Fruit fly (Drosophila melanogaster) Kc167 (cell line): ENCODE data around the gene CG5087.

Experiments
- Myc ChIP-seq: fragments of >200 bp; optimal IDR thresholded peaks from 2 replicates; lab custom pipeline; 2017; ENCODE audit warnings: missing external identifiers
- h ChIP-seq: fragments of >200 bp; optimal IDR thresholded peaks from 3 replicates; lab custom pipeline; 2018; ENCODE audit warnings: missing external identifiers
- insv ChIP-seq: fragments of >200 bp; optimal IDR thresholded peaks from 3 replicates; lab custom pipeline; 2018; ENCODE audit warnings: missing external identifiers
- ttk ChIP-seq: sonication (Bioruptor generic); optimal IDR thresholded peaks from 2 replicates; lab custom pipeline; 2017; ENCODE audit warnings: missing external identifiers

DNA sequence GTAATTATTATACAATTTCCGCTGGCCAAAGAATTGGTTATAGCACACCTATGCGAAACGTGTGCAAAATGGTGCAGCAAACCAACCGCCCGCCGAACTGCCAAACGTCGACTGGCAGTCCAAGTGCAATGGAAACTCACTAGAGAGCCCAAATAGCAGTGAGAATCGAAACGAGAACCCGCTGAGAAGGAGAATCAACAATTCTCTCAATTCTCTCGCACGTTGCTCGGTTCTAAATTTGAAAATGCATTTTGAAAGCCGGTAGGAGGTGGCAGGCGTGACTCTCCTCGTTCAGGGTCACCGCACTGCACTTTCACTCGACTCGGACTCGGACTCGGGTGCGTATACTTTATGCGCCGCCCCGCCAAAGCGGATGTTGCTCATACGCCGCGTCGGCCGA is 18.2 kb upstream of the CG5087 start, which contains the start of gene CG5644:
- no peak for TF ChIP-seq insv (lab: Kevin White, UChicago)
- TF ChIP-seq ttk (lab: Kevin White, UChicago): no peak
- no peak for TF ChIP-seq h (lab: Kevin White, UChicago)
- TF ChIP-seq Myc (lab: Kevin White, UChicago): no peak
